Fruit fly (Drosophila melanogaster) whole organism, embryonic: ENCODE data around the gene Dph5.

ENCODE experiments used
- Adf1 ChIP-seq: fragments of 200-800 bp; sonication (Bioruptor generic); IDR thresholded peaks from 2 replicates; pipeline ENCODE4 v1.3.6; 2022; ENCODE audit warnings: missing biosample characterization, missing genetic modification characterization
- Antp ChIP-seq: fragments of 200-800 bp; sonication (Bioruptor generic); optimal IDR thresholded peaks from 3 replicates; lab custom pipeline; 2016; ENCODE audit warnings: missing biosample characterization, missing genetic modification characterization
- Awh ChIP-seq: fragments of 200-800 bp; sonication (Bioruptor generic); IDR thresholded peaks from 2 replicates; pipeline ENCODE4, ENCODE4 v1.3.6; 2022; ENCODE audit warnings: missing biosample characterization, missing genetic modification characterization
- Blimp-1 ChIP-seq: fragments of 200-800 bp; sonication (Bioruptor generic); optimal IDR thresholded peaks from 3 replicates; lab custom pipeline; 2018; ENCODE audit warnings: missing biosample characterization, missing genetic modification characterization, mild to moderate bottlenecking, moderate library complexity, missing genetic modification reagents
- C15 ChIP-seq: fragments of 200-800 bp; sonication (Bioruptor generic); IDR thresholded peaks from 3 replicates; pipeline ENCODE4 v1.3.6; 2022; ENCODE audit warnings: missing biosample characterization, missing genetic modification characterization
- CG11085 ChIP-seq: fragments of 200-800 bp; sonication (Bioruptor generic); IDR thresholded peaks from 2 replicates; pipeline ENCODE4 v1.3.6; 2022; ENCODE audit warnings: missing biosample characterization, missing genetic modification characterization
- CG11398 ChIP-seq: fragments of 200-800 bp; sonication (Bioruptor generic); optimal IDR thresholded peaks from 2 replicates; lab custom pipeline; 2016; ENCODE audit warnings: missing biosample characterization, missing genetic modification characterization
- CG14860 ChIP-seq: fragments of 200-800 bp; sonication (Bioruptor generic); IDR thresholded peaks from 3 replicates; pipeline ENCODE4 v1.3.6; 2022; ENCODE audit warnings: missing biosample characterization, missing genetic modification characterization; ENCODE audit not compliant: partially characterized antibody
- CG17385 ChIP-seq: fragments of 200-800 bp; sonication (Bioruptor generic); optimal IDR thresholded peaks from 3 replicates; lab custom pipeline; 2018; ENCODE audit warnings: missing biosample characterization, mild to moderate bottlenecking, missing genetic modification characterization
- CG18619 ChIP-seq: fragments of 200-800 bp; sonication (Bioruptor generic); optimal IDR thresholded peaks from 3 replicates; lab custom pipeline; 2017; ENCODE audit warnings: missing biosample characterization, mild to moderate bottlenecking, missing genetic modification characterization
- CG30020 ChIP-seq: fragments of 200-800 bp; optimal IDR thresholded peaks from 2 replicates; lab custom pipeline; 2019; ENCODE audit warnings: missing biosample characterization, mild to moderate bottlenecking, missing genetic modification characterization, moderate library complexity
- CG4360 ChIP-seq: fragments of 200-800 bp; sonication (Bioruptor generic); IDR thresholded peaks from 2 replicates; pipeline ENCODE4 v1.3.6; 2022; ENCODE audit warnings: missing biosample characterization, missing genetic modification characterization
- CG4404 ChIP-seq: fragments of 200-800 bp; sonication (Bioruptor generic); IDR thresholded peaks from 2 replicates; pipeline ENCODE4 v1.3.6; 2022; ENCODE audit warnings: missing biosample characterization, missing genetic modification characterization
- CG4617 ChIP-seq: fragments of 200-800 bp; sonication (Bioruptor generic); optimal IDR thresholded peaks from 3 replicates; lab custom pipeline; 2016; ENCODE audit warnings: missing biosample characterization, missing genetic modification characterization, borderline replicate concordance
- CG4820 ChIP-seq: fragments of 200-800 bp; sonication (Bioruptor generic); optimal IDR thresholded peaks from 3 replicates; lab custom pipeline; 2016; ENCODE audit warnings: missing biosample characterization, missing genetic modification characterization
- CG6689 ChIP-seq: fragments of 200-800 bp; sonication (Bioruptor generic); IDR thresholded peaks from 2 replicates; pipeline ENCODE4 v1.3.6; 2022; ENCODE audit warnings: missing biosample characterization, missing genetic modification characterization
- CG6765 ChIP-seq: fragments of 200-800 bp; sonication (Bioruptor generic); optimal IDR thresholded peaks from 3 replicates; lab custom pipeline; 2017; ENCODE audit warnings: missing biosample characterization, mild to moderate bottlenecking, missing genetic modification characterization
- CG8478 ChIP-seq: fragments of >200 bp; optimal IDR thresholded peaks from 2 replicates; lab custom pipeline; 2018
- CG9609 ChIP-seq: fragments of 200-800 bp; sonication (Bioruptor generic); optimal IDR thresholded peaks from 3 replicates; lab custom pipeline; 2016; ENCODE audit warnings: missing biosample characterization, missing genetic modification characterization
- CHES-1-like ChIP-seq: fragments of 200-800 bp; sonication (Bioruptor generic); optimal IDR thresholded peaks from 2 replicates; lab custom pipeline; 2016; ENCODE audit warnings: missing biosample characterization, missing genetic modification characterization
- CrebB ChIP-seq: fragments of 200-800 bp; sonication (Bioruptor generic); optimal IDR thresholded peaks from 3 replicates; lab custom pipeline; 2018; ENCODE audit warnings: missing biosample characterization, mild to moderate bottlenecking, missing genetic modification characterization
- Doc3 ChIP-seq: fragments of 200-800 bp; sonication (Bioruptor generic); IDR thresholded peaks from 3 replicates; pipeline ENCODE4 v1.3.6; 2022; ENCODE audit warnings: missing biosample characterization, missing genetic modification characterization; ENCODE audit not compliant: partially characterized antibody
- Dp ChIP-seq: fragments of 200-800 bp; sonication (Bioruptor generic); optimal IDR thresholded peaks from 2 replicates; lab custom pipeline; 2018; ENCODE audit warnings: missing biosample characterization, mild to moderate bottlenecking, missing genetic modification characterization, moderate library complexity
- Eip74EF ChIP-seq, 2 experiments: fragments of 200-800 bp in 1 of 2; fragments of >200 bp in 1 of 2; sonication (Bioruptor generic) in 1 of 2; optimal IDR thresholded peaks; 2 replicates each; lab custom pipeline; 2017 to 2019; ENCODE audit warnings: missing biosample characterization in 2 of 2, missing genetic modification characterization in 2 of 2, mild to moderate bottlenecking in 1 of 2, moderate library complexity in 1 of 2
- Ets97D ChIP-seq: fragments of 200-800 bp; sonication (Bioruptor generic); optimal IDR thresholded peaks from 3 replicates; lab custom pipeline; 2016; ENCODE audit warnings: missing biosample characterization, missing genetic modification characterization
- HLH3B ChIP-seq: fragments of 200-800 bp; sonication (Bioruptor generic); IDR thresholded peaks from 2 replicates; pipeline ENCODE4 v1.3.6; 2022; ENCODE audit warnings: missing biosample characterization, missing genetic modification characterization
- HLHmδ ChIP-seq: fragments of 200-800 bp; sonication (Bioruptor generic); optimal IDR thresholded peaks from 2 replicates; lab custom pipeline; 2018; ENCODE audit warnings: missing biosample characterization, mild to moderate bottlenecking, missing genetic modification characterization, moderate library complexity
- Lim3 ChIP-seq: fragments of 200-800 bp; sonication (Bioruptor generic); IDR thresholded peaks from 2 replicates; pipeline ENCODE4 v1.3.6; 2022; ENCODE audit warnings: missing biosample characterization, missing genetic modification characterization
- MBD-R2 ChIP-seq: fragments of 200-800 bp; sonication (Bioruptor generic); IDR thresholded peaks from 2 replicates; pipeline ENCODE4 v1.3.6; 2022; ENCODE audit warnings: missing biosample characterization, missing genetic modification characterization
- Oaz ChIP-seq: fragments of 200-800 bp; sonication (Bioruptor generic); IDR thresholded peaks from 2 replicates; pipeline ENCODE4 v1.3.6; 2022; ENCODE audit warnings: missing biosample characterization, missing genetic modification characterization
- Sry-δ ChIP-seq: fragments of 200-800 bp; sonication (Bioruptor generic); optimal IDR thresholded peaks from 2 replicates; lab custom pipeline; 2016; ENCODE audit warnings: missing biosample characterization, missing genetic modification characterization
- TFAM ChIP-seq: fragments of 200-800 bp; sonication (Bioruptor generic); optimal IDR thresholded peaks from 2 replicates; lab custom pipeline; 2017; ENCODE audit warnings: missing biosample characterization, missing genetic modification characterization, inconsistent platforms
- Taf1 ChIP-seq: fragments of 200-800 bp; sonication (Bioruptor generic); IDR thresholded peaks from 2 replicates; pipeline ENCODE4 v1.3.6; 2022; ENCODE audit warnings: missing biosample characterization, missing genetic modification characterization
- ci ChIP-seq: fragments of 200-800 bp; sonication (Bioruptor generic); IDR thresholded peaks from 3 replicates; pipeline ENCODE4 v1.3.6; 2022; ENCODE audit warnings: missing biosample characterization, missing genetic modification characterization
- dati ChIP-seq: fragments of 200-800 bp; sonication (Bioruptor generic); IDR thresholded peaks from 2 replicates; pipeline ENCODE4 v1.3.6; 2022; ENCODE audit warnings: missing biosample characterization, missing genetic modification characterization
- dmrt11E ChIP-seq: fragments of 200-800 bp; sonication (Bioruptor generic); optimal IDR thresholded peaks from 3 replicates; lab custom pipeline; 2018; ENCODE audit warnings: missing biosample characterization, mild to moderate bottlenecking, missing genetic modification characterization, moderate library complexity
- dysf ChIP-seq: fragments of 200-800 bp; sonication (Bioruptor generic); IDR thresholded peaks from 3 replicates; pipeline ENCODE4 v1.3.6; 2022; ENCODE audit warnings: missing biosample characterization, missing genetic modification characterization
- en ChIP-seq: fragments of 200-800 bp; sonication (Bioruptor generic); optimal IDR thresholded peaks from 2 replicates; lab custom pipeline; 2016; ENCODE audit warnings: missing biosample characterization, missing genetic modification characterization
- fru ChIP-seq: fragments of >200 bp; optimal IDR thresholded peaks from 2 replicates; lab custom pipeline; 2017
- inv ChIP-seq: fragments of 200-800 bp; sonication (Bioruptor generic); IDR thresholded peaks from 2 replicates; pipeline ENCODE4 v1.3.6; 2022; ENCODE audit warnings: missing biosample characterization, missing genetic modification characterization; ENCODE audit not compliant: partially characterized antibody
- kni ChIP-seq: fragments of 200-800 bp; sonication (Bioruptor generic); optimal IDR thresholded peaks from 3 replicates; lab custom pipeline; 2017; ENCODE audit warnings: mild to moderate bottlenecking, missing biosample characterization, missing genetic modification reagents, missing genetic modification characterization
- mirr ChIP-seq: fragments of 200-800 bp; sonication (Bioruptor generic); optimal IDR thresholded peaks from 3 replicates; lab custom pipeline; 2018; ENCODE audit warnings: missing biosample characterization, mild to moderate bottlenecking, missing genetic modification characterization
- nau ChIP-seq: fragments of 200-800 bp; sonication (Bioruptor generic); optimal IDR thresholded peaks from 3 replicates; lab custom pipeline; 2017; ENCODE audit warnings: missing biosample characterization, mild to moderate bottlenecking, missing genetic modification characterization, missing genetic modification reagents
- pnt ChIP-seq: fragments of 200-800 bp; sonication (Bioruptor generic); optimal IDR thresholded peaks from 3 replicates; lab custom pipeline; 2016; ENCODE audit warnings: missing biosample characterization, missing genetic modification characterization
- sd ChIP-seq: fragments of 200-800 bp; sonication (Bioruptor generic); optimal IDR thresholded peaks from 3 replicates; lab custom pipeline; 2018; ENCODE audit warnings: missing biosample characterization, mild to moderate bottlenecking, missing genetic modification characterization, moderate library complexity
- sens ChIP-seq: fragments of 200-800 bp; sonication (Bioruptor generic); peaks from one replicate; lab custom pipeline; 2016; ENCODE audit warnings: missing biosample characterization, missing genetic modification characterization
- sisA ChIP-seq: fragments of 200-800 bp; sonication (Bioruptor generic); IDR thresholded peaks from 2 replicates; pipeline ENCODE4 v1.3.6; 2022; ENCODE audit warnings: missing biosample characterization, missing genetic modification characterization
- sr ChIP-seq: fragments of 200-800 bp; sonication (Bioruptor generic); IDR thresholded peaks from 3 replicates; pipeline ENCODE4 v1.3.6; 2022; ENCODE audit warnings: missing biosample characterization, missing genetic modification characterization
- tna ChIP-seq: fragments of 200-800 bp; sonication (Bioruptor generic); IDR thresholded peaks from 2 replicates; pipeline ENCODE4 v1.3.6; 2022; ENCODE audit warnings: missing biosample characterization, missing genetic modification characterization; ENCODE audit not compliant: partially characterized antibody
- unc-4 ChIP-seq: fragments of 200-800 bp; sonication (Bioruptor generic); IDR thresholded peaks from 2 replicates; pipeline ENCODE4 v1.3.6; 2022; ENCODE audit warnings: missing biosample characterization, missing genetic modification characterization; ENCODE audit not compliant: partially characterized antibody
- vvl ChIP-seq: fragments of 200-800 bp; sonication (Bioruptor generic); IDR thresholded peaks from 2 replicates; pipeline ENCODE4 v1.3.6; 2022; ENCODE audit warnings: missing biosample characterization, missing genetic modification characterization
- zfh1 ChIP-seq: fragments of 200-800 bp; sonication (Bioruptor generic); IDR thresholded peaks from 3 replicates; pipeline ENCODE4 v1.3.6; 2022; ENCODE audit warnings: missing biosample characterization, missing genetic modification characterization

Gene Dph5

dm6 chr3R:22596450-22596849 lies 13.4 kb upstream of the Dph5 start (continued):
- no peak for TF ChIP-seq Eip74EF (GFP tag; optimal IDR thresholded peaks at IDR 0.05; lab: Kevin White, UChicago)
- TF ChIP-seq HLHmδ (GFP tag; lab: Kevin White, UChicago), result peak; percentile 60
- TF ChIP-seq inv (GFP tag; lab: Robert Waterston, UW), result no peak
- peak; percentile 79 for TF ChIP-seq mirr
- TF ChIP-seq en, result peak; percentile 12
- no peak for TF ChIP-seq Taf1 (GFP tag; lab: Robert Waterston, UW)
- TF ChIP-seq Adf1 (GFP tag; lab: Robert Waterston, UW), result no peak
- peak; percentile 30 for TF ChIP-seq pnt (GFP tag; lab: Kevin White, UChicago)
- TF ChIP-seq Lim3 (GFP tag; lab: Robert Waterston, UW), result no peak
- TF ChIP-seq Oaz (GFP tag; lab: Robert Waterston, UW), result no peak
- TF ChIP-seq CrebB (tag; lab: Kevin White, UChicago), result peak; percentile 12
- peak; percentile 39 for TF ChIP-seq Blimp-1 (GFP tag; lab: Kevin White, UChicago)
- no peak for TF ChIP-seq CG4617 (GFP tag; lab: Kevin White, UChicago)
- no peak for TF ChIP-seq C15
- TF ChIP-seq Antp (GFP tag; lab: Kevin White, UChicago), result no peak
- peak; percentile 52; the same call in 1 of the 3 replicates for TF ChIP-seq zfh1
- peak; percentile 31 for TF ChIP-seq sd (tag; lab: Kevin White, UChicago)
- TF ChIP-seq sr, result peak; percentile 54; the same call in 1 of the 3 replicates
- peak; percentile 77 for TF ChIP-seq CG11398 (GFP tag; lab: Kevin White, UChicago)
- no peak for TF ChIP-seq nau
- TF ChIP-seq MBD-R2, result no peak
- TF ChIP-seq ci, result peak; percentile 86
- peak; percentile 36 for TF ChIP-seq CG6689 (GFP tag; lab: Robert Waterston, UW)
- TF ChIP-seq CG17385 (GFP tag; lab: Kevin White, UChicago), result peak; percentile 44
- peak; percentile 14 for TF ChIP-seq CG4820 (GFP tag; lab: Kevin White, UChicago)
- no peak for TF ChIP-seq Sry-δ (GFP tag; lab: Kevin White, UChicago)
- TF ChIP-seq TFAM (GFP tag; lab: Kevin White, UChicago), result no peak
- no peak for TF ChIP-seq Ets97D (GFP tag; lab: Kevin White, UChicago)
- no peak for TF ChIP-seq Doc3 (GFP tag; lab: Robert Waterston, UW)
- TF ChIP-seq Dp, result no peak
- TF ChIP-seq sisA (GFP tag; lab: Robert Waterston, UW), result no peak
- TF ChIP-seq CG30020 (tag; lab: Kevin White, UChicago), result no peak
- no peak for TF ChIP-seq CG9609 (GFP tag; lab: Kevin White, UChicago)
- TF ChIP-seq CG8478 (lab: Kevin White, UChicago), result no peak
- peak; percentile 48 for TF ChIP-seq CHES-1-like (GFP tag; lab: Kevin White, UChicago)
- TF ChIP-seq dysf, result no peak; the same call in 2 of the 3 replicates
- no peak for TF ChIP-seq CG4404 (GFP tag; lab: Robert Waterston, UW)
- TF ChIP-seq dati (GFP tag; lab: Robert Waterston, UW), result no peak
- TF ChIP-seq tna (GFP tag; lab: Robert Waterston, UW), result no peak
- TF ChIP-seq CG18619 (GFP tag; lab: Kevin White, UChicago), result peak; percentile 29
- TF ChIP-seq HLH3B (GFP tag; lab: Robert Waterston, UW), result peak; percentile 59; the same call in 1 of the 2 replicates
- peak; percentile 39 for TF ChIP-seq CG4360 (GFP tag; lab: Robert Waterston, UW)
- TF ChIP-seq CG6765 (GFP tag; lab: Kevin White, UChicago), result no peak
- peak; percentile 95 for TF ChIP-seq sens
- TF ChIP-seq fru (lab: Kevin White, UChicago), result no peak
- peak; percentile 48 for TF ChIP-seq dmrt11E
- peak; percentile 43; the same call in 1 of the 2 replicates for TF ChIP-seq vvl (GFP tag; lab: Robert Waterston, UW)
- no peak for TF ChIP-seq CG11085 (GFP tag; lab: Robert Waterston, UW)
- no peak for TF ChIP-seq unc-4 (GFP tag; lab: Robert Waterston, UW)
- peak; percentile 69 for TF ChIP-seq kni (GFP tag; lab: Kevin White, UChicago)
- TF ChIP-seq Awh (GFP tag; lab: Robert Waterston, UW), result peak; percentile 80
- no peak for TF ChIP-seq CG14860 (GFP tag; lab: Robert Waterston, UW)
